Fruit fly (Drosophila melanogaster) whole organism: ENCODE measurements around the gene LpR2.

Source experiments
- CG8478 ChIP-seq: fragments of >200 bp; optimal IDR thresholded peaks from 2 replicates; lab custom pipeline; 2018; ENCODE audit warnings: inconsistent platforms
- Dll ChIP-seq: fragments of >200 bp; optimal IDR thresholded peaks from 2 replicates; lab custom pipeline; 2017
- EcR ChIP-seq, 2 experiments: fragments of >200 bp; optimal IDR thresholded peaks; 2 replicates each; lab custom pipeline; 2017; ENCODE audit warnings: missing biosample characterization in 2 of 2, missing genetic modification characterization in 2 of 2, missing genetic modification reagents in 2 of 2
- pan ChIP-seq: fragments of >200 bp; optimal IDR thresholded peaks from 2 replicates; lab custom pipeline; 2017
- psq ChIP-seq: fragments of >200 bp; optimal IDR thresholded peaks from 2 replicates; lab custom pipeline; 2017
- usp ChIP-seq: fragments of >200 bp; optimal IDR thresholded peaks from 2 replicates; lab custom pipeline; 2017; ENCODE audit warnings: missing biosample characterization, missing genetic modification characterization, mixed read lengths

DNA sequence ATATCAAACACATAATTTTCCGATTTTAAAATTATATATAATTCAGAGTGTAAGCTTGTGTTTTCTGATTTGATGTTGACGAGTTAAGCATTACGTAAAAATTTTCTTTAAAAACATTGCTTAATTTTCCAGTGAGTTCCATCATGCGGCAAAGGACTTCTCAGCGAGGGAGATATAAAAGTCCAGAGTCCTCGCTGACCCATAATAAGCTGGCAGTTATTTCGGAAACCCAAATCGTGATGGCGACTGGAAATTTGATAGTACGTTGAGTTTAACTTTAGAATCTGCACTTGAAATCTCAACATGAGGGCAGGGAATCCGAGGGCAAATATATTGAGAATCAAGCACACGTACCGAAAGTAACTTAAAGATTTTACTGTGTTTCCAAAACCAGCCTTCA, 35.0 kb upstream of the LpR2 start, which contains the start of the genes CG17197 and CG17198:
- TF ChIP-seq usp (GFP tag; lab: Kevin White, UChicago), result no peak
- TF ChIP-seq Dll (lab: Kevin White, UChicago), result no peak
- no peak for TF ChIP-seq CG8478 (lab: Kevin White, UChicago)
- no peak for TF ChIP-seq pan (lab: Kevin White, UChicago)
- TF ChIP-seq psq (lab: Kevin White, UChicago), result no peak
- no peak for TF ChIP-seq EcR (GFP tag; optimal IDR thresholded peaks at IDR 0.05; lab: Kevin White, UChicago)
